Fruit fly (Drosophila melanogaster) whole organism, adult: ENCODE measurements around the gene PGRP-SB2.

Source experiments
- CG11617 ChIP-seq: fragments of 200-800 bp; sonication (Bioruptor generic); optimal IDR thresholded peaks from 2 replicates; lab custom pipeline; 2017; ENCODE audit warnings: mild to moderate bottlenecking, missing biosample characterization, missing genetic modification reagents, missing genetic modification characterization
- CG12768 ChIP-seq: fragments of 200-800 bp; sonication (Bioruptor generic); optimal IDR thresholded peaks from 2 replicates; lab custom pipeline; 2017; ENCODE audit warnings: missing biosample characterization, missing genetic modification characterization, mild to moderate bottlenecking, moderate library complexity, missing genetic modification reagents
- CG5204 ChIP-seq: fragments of 200-800 bp; sonication (Bioruptor generic); optimal IDR thresholded peaks from 2 replicates; lab custom pipeline; 2016; ENCODE audit warnings: missing biosample characterization, missing genetic modification characterization
- CG7045 ChIP-seq: fragments of 200-800 bp; sonication (Bioruptor generic); optimal IDR thresholded peaks from 2 replicates; lab custom pipeline; 2017; ENCODE audit warnings: missing biosample characterization, mild to moderate bottlenecking, missing genetic modification characterization
- Hr96 ChIP-seq: fragments of 200-800 bp; sonication (Bioruptor generic); optimal IDR thresholded peaks from 2 replicates; lab custom pipeline; 2016; ENCODE audit warnings: missing biosample characterization, missing genetic modification characterization
- Mnt ChIP-seq: fragments of 200-800 bp; sonication (Bioruptor generic); optimal IDR thresholded peaks from 2 replicates; lab custom pipeline; 2016; ENCODE audit warnings: missing biosample characterization, mild to moderate bottlenecking, missing genetic modification characterization
- bab1 ChIP-seq: fragments of 200-800 bp; sonication (Bioruptor generic); optimal IDR thresholded peaks from 3 replicates; lab custom pipeline; 2019; ENCODE audit warnings: missing biosample characterization, mild to moderate bottlenecking, missing genetic modification characterization, moderate library complexity
- cnc ChIP-seq, 2 experiments: fragments of >200 bp; optimal IDR thresholded peaks; 2 replicates each; lab custom pipeline; 2017
- kay ChIP-seq: fragments of 200-800 bp; sonication (Bioruptor generic); peaks from one replicate; lab custom pipeline; 2016; ENCODE audit warnings: missing biosample characterization, missing genetic modification characterization, borderline replicate concordance
- ovo ChIP-seq: fragments of 200-800 bp; sonication (Bioruptor generic); optimal IDR thresholded peaks from 2 replicates; lab custom pipeline; 2016; ENCODE audit warnings: missing biosample characterization, missing genetic modification characterization
- pad ChIP-seq: fragments of 200-800 bp; sonication (Bioruptor generic); optimal IDR thresholded peaks from 3 replicates; lab custom pipeline; 2017; ENCODE audit warnings: missing biosample characterization, missing genetic modification characterization, mild to moderate bottlenecking, moderate library complexity, missing genetic modification reagents

DNA sequence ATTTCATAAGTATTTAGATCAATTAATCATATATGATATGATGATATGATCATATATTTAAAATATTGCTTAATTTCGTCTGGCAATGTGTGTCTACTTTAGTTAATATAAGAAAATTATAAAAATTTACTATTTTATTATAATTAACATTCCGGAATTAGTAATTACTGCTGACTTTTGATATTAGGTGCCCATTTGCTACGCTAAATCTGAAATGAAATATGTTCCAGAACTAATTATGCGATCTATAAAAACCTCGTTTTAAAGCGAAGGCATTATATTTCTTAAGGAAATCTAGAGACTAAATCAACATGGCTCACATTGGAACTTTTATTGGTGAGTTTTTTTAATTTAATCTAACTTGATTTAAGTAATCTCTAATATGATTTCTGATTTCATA lies 28.8 kb downstream of the PGRP-SB2 start, which contains the start of gene CG42852:
- TF ChIP-seq CG11617 (GFP tag; lab: Kevin White, UChicago) (no peak), cnc (optimal IDR thresholded peaks at IDR 0.05; lab: Kevin White, UChicago) (no peak), kay (no peak), CG7045 (GFP tag; lab: Kevin White, UChicago) (no peak), bab1 (GFP tag; lab: Kevin White, UChicago) (no peak), ovo (GFP tag; lab: Kevin White, UChicago) (no peak), pad (no peak), Hr96 (GFP tag; lab: Kevin White, UChicago) (no peak), CG12768 (GFP tag; lab: Kevin White, UChicago) (no peak), CG5204 (GFP tag; lab: Kevin White, UChicago) (no peak), Mnt (GFP tag; lab: Kevin White, UChicago) (no peak)
